Fruit fly (Drosophila melanogaster) whole organism, embryonic: ENCODE measurements around the gene dunk.

Experiments used
- CG10267 ChIP-seq: fragments of 200-800 bp; sonication (Bioruptor generic); optimal IDR thresholded peaks from 2 replicates; lab custom pipeline; 2018; ENCODE audit warnings: missing biosample characterization, mild to moderate bottlenecking, missing genetic modification characterization, moderate library complexity
- CG12769 ChIP-seq: fragments of 200-800 bp; sonication (Bioruptor generic); optimal IDR thresholded peaks from 2 replicates; lab custom pipeline; 2019; ENCODE audit warnings: missing biosample characterization, mild to moderate bottlenecking, missing genetic modification characterization, moderate library complexity
- CG15073 ChIP-seq: fragments of 200-800 bp; sonication (Bioruptor generic); optimal IDR thresholded peaks from 2 replicates; lab custom pipeline; 2016; ENCODE audit warnings: missing biosample characterization, missing genetic modification characterization
- CG15269 ChIP-seq: fragments of 200-800 bp; sonication (Bioruptor generic); optimal IDR thresholded peaks from 2 replicates; lab custom pipeline; 2018; ENCODE audit warnings: missing biosample characterization, mild to moderate bottlenecking, missing genetic modification characterization, moderate library complexity
- CG15479 ChIP-seq: fragments of 200-800 bp; sonication (Bioruptor generic); optimal IDR thresholded peaks from 3 replicates; lab custom pipeline; 2019; ENCODE audit warnings: missing biosample characterization, mild to moderate bottlenecking, missing genetic modification characterization, moderate library complexity
- CG15514 ChIP-seq: fragments of 200-800 bp; sonication (Bioruptor generic); optimal IDR thresholded peaks from 3 replicates; lab custom pipeline; 2017; ENCODE audit warnings: missing biosample characterization, missing genetic modification characterization, mild to moderate bottlenecking, moderate library complexity, missing genetic modification reagents
- CG17361 ChIP-seq: fragments of 200-800 bp; sonication (Bioruptor generic); IDR thresholded peaks from 3 replicates; pipeline ENCODE4 v1.3.6; 2022; ENCODE audit warnings: missing biosample characterization, missing genetic modification characterization
- CG17802 ChIP-seq: fragments of 200-800 bp; sonication (Bioruptor generic); optimal IDR thresholded peaks from 2 replicates; lab custom pipeline; 2018; ENCODE audit warnings: missing biosample characterization, mild to moderate bottlenecking, missing genetic modification characterization, moderate library complexity
- CG18764 ChIP-seq: fragments of 200-800 bp; sonication (Bioruptor generic); optimal IDR thresholded peaks from 3 replicates; lab custom pipeline; 2016; ENCODE audit warnings: missing biosample characterization, missing genetic modification characterization
- CG2120 ChIP-seq: fragments of 200-800 bp; sonication (Bioruptor generic); optimal IDR thresholded peaks from 3 replicates; lab custom pipeline; 2016; ENCODE audit warnings: missing biosample characterization, missing genetic modification characterization
- CG2202 ChIP-seq: fragments of 200-800 bp; sonication (Bioruptor generic); optimal IDR thresholded peaks from 2 replicates; lab custom pipeline; 2018; ENCODE audit warnings: missing biosample characterization, mild to moderate bottlenecking, missing genetic modification characterization
- CG3065 ChIP-seq: fragments of 200-800 bp; sonication (Bioruptor generic); optimal IDR thresholded peaks from 2 replicates; lab custom pipeline; 2016; ENCODE audit warnings: missing biosample characterization, missing genetic modification characterization
- CG4617 ChIP-seq: fragments of 200-800 bp; sonication (Bioruptor generic); optimal IDR thresholded peaks from 3 replicates; lab custom pipeline; 2016; ENCODE audit warnings: missing biosample characterization, missing genetic modification characterization, borderline replicate concordance
- CG7556 ChIP-seq: fragments of 200-800 bp; sonication (Bioruptor generic); optimal IDR thresholded peaks from 2 replicates; lab custom pipeline; 2017; ENCODE audit warnings: missing biosample characterization, mild to moderate bottlenecking, missing genetic modification characterization
- CG9876 ChIP-seq: fragments of 200-800 bp; sonication (Bioruptor generic); optimal IDR thresholded peaks from 2 replicates; lab custom pipeline; 2016; ENCODE audit warnings: missing biosample characterization, missing genetic modification characterization
- D ChIP-seq, 2 experiments: fragments of 200-800 bp in 1 of 2; fragments of >200 bp in 1 of 2; sonication (Bioruptor generic) in 1 of 2; optimal IDR thresholded peaks; 2 replicates in 1 of 2; 3 replicates in 1 of 2; lab custom pipeline; 2017; ENCODE audit warnings: mild to moderate bottlenecking in 1 of 2, missing biosample characterization in 1 of 2, missing genetic modification characterization in 1 of 2, missing genetic modification reagents in 1 of 2
- Doc2 ChIP-seq: fragments of 200-800 bp; sonication (Bioruptor generic); IDR thresholded peaks from 2 replicates; pipeline ENCODE4 v1.3.6; 2022; ENCODE audit warnings: missing biosample characterization, missing genetic modification characterization
- Drgx ChIP-seq: fragments of 200-800 bp; sonication (Bioruptor generic); IDR thresholded peaks from 2 replicates; pipeline ENCODE4 v1.3.6; 2022; ENCODE audit warnings: missing biosample characterization, missing genetic modification characterization
- Elba2 ChIP-seq: fragments of 200-800 bp; sonication (Bioruptor generic); optimal IDR thresholded peaks from 3 replicates; lab custom pipeline; 2016; ENCODE audit warnings: missing biosample characterization, missing genetic modification characterization
- Gug ChIP-seq: fragments of 200-800 bp; sonication (Bioruptor generic); IDR thresholded peaks from 4 replicates; pipeline ENCODE4 v1.3.6; 2022; ENCODE audit warnings: missing biosample characterization, missing genetic modification characterization
- MBD-R2 ChIP-seq: fragments of 200-800 bp; sonication (Bioruptor generic); IDR thresholded peaks from 2 replicates; pipeline ENCODE4 v1.3.6; 2022; ENCODE audit warnings: missing biosample characterization, missing genetic modification characterization
- MESR4 ChIP-seq: fragments of 200-800 bp; sonication (Bioruptor generic); optimal IDR thresholded peaks from 2 replicates; lab custom pipeline; 2018; ENCODE audit warnings: missing biosample characterization, mild to moderate bottlenecking, missing genetic modification characterization, moderate library complexity
- Meics ChIP-seq: fragments of 200-800 bp; sonication (Bioruptor generic); optimal IDR thresholded peaks from 2 replicates; lab custom pipeline; 2017; ENCODE audit warnings: missing biosample characterization, mild to moderate bottlenecking, missing genetic modification characterization
- PHDP ChIP-seq: fragments of 200-800 bp; sonication (Bioruptor generic); optimal IDR thresholded peaks from 3 replicates; lab custom pipeline; 2018; ENCODE audit warnings: missing biosample characterization, mild to moderate bottlenecking, missing genetic modification characterization, moderate library complexity
- Rfx ChIP-seq: fragments of 200-800 bp; sonication (Bioruptor generic); IDR thresholded peaks from 2 replicates; pipeline ENCODE4 v1.3.6; 2022; ENCODE audit warnings: missing biosample characterization, missing genetic modification characterization
- Stat92E ChIP-seq, 3 experiments: fragments of >200 bp in 2 of 3; fragments of 200-800 bp in 1 of 3; sonication (Bioruptor generic) in 1 of 3; optimal IDR thresholded peaks; 2 replicates each; lab custom pipeline; 2017 to 2019; ENCODE audit warnings: missing biosample characterization in 3 of 3, missing genetic modification characterization in 3 of 3, mild to moderate bottlenecking in 1 of 3, moderate library complexity in 1 of 3
- Trl ChIP-seq, 3 experiments: fragments of >200 bp in 2 of 3; fragments of 200-800 bp in 1 of 3; sonication (Bioruptor generic) in 1 of 3; optimal IDR thresholded peaks; 2 replicates in 1 of 3; 3 replicates in 2 of 3; lab custom pipeline; 2016 to 2017; ENCODE audit warnings: missing biosample characterization in 1 of 3, missing genetic modification characterization in 1 of 3
- Xrp1 ChIP-seq: fragments of 200-800 bp; sonication (Bioruptor generic); IDR thresholded peaks from 2 replicates; pipeline ENCODE4 v1.3.6; 2022; ENCODE audit warnings: missing biosample characterization, missing genetic modification characterization
- amos ChIP-seq: fragments of 200-800 bp; sonication (Bioruptor generic); IDR thresholded peaks from 2 replicates; pipeline ENCODE4 v1.3.6; 2022; ENCODE audit warnings: missing biosample characterization, missing genetic modification characterization; ENCODE audit not compliant: partially characterized antibody
- chinmo ChIP-seq: fragments of 200-800 bp; sonication (Bioruptor generic); IDR thresholded peaks from 4 replicates; pipeline ENCODE4 v1.3.6; 2022; ENCODE audit warnings: missing biosample characterization, missing genetic modification characterization; ENCODE audit not compliant: partially characterized antibody
- chn ChIP-seq: fragments of 200-800 bp; sonication (Bioruptor generic); optimal IDR thresholded peaks from 2 replicates; lab custom pipeline; 2016; ENCODE audit warnings: missing biosample characterization, missing genetic modification characterization
- crp ChIP-seq, 2 experiments: fragments of 200-800 bp; sonication (Bioruptor generic); optimal IDR thresholded peaks; 2 replicates in 1 of 2; 3 replicates in 1 of 2; lab custom pipeline; 2017; ENCODE audit warnings: missing biosample characterization in 2 of 2, missing genetic modification characterization in 2 of 2, mild to moderate bottlenecking in 1 of 2, moderate library complexity in 1 of 2
- eve ChIP-seq, 2 experiments: fragments of >200 bp; optimal IDR thresholded peaks; 2 replicates each; lab custom pipeline; 2017; ENCODE audit warnings: missing biosample characterization in 2 of 2, missing genetic modification characterization in 2 of 2
- grau ChIP-seq: fragments of 200-800 bp; optimal IDR thresholded peaks from 3 replicates; lab custom pipeline; 2019; ENCODE audit warnings: missing biosample characterization, mild to moderate bottlenecking, missing genetic modification characterization, moderate library complexity
- nerfin-2 ChIP-seq: fragments of 200-800 bp; sonication (Bioruptor generic); IDR thresholded peaks from 2 replicates; pipeline ENCODE4 v1.3.6; 2022; ENCODE audit warnings: missing biosample characterization, missing genetic modification characterization; ENCODE audit not compliant: partially characterized antibody
- org-1 ChIP-seq: fragments of 200-800 bp; sonication (Bioruptor generic); optimal IDR thresholded peaks from 2 replicates; lab custom pipeline; 2017; ENCODE audit warnings: missing biosample characterization, missing genetic modification characterization
- otp ChIP-seq: fragments of 200-800 bp; sonication (Bioruptor generic); IDR thresholded peaks from 3 replicates; pipeline ENCODE4, ENCODE4 v1.3.6; 2022; ENCODE audit warnings: missing biosample characterization, missing genetic modification characterization
- pita ChIP-seq: fragments of 200-800 bp; sonication (Bioruptor generic); optimal IDR thresholded peaks from 2 replicates; lab custom pipeline; 2017; ENCODE audit warnings: missing biosample characterization, mild to moderate bottlenecking, missing genetic modification characterization
- row ChIP-seq: fragments of 200-800 bp; sonication (Bioruptor generic); IDR thresholded peaks from 3 replicates; pipeline ENCODE4 v1.3.6; 2022; ENCODE audit warnings: missing biosample characterization, missing genetic modification characterization
- run ChIP-seq: fragments of 200-800 bp; sonication (Bioruptor generic); optimal IDR thresholded peaks from 3 replicates; lab custom pipeline; 2018; ENCODE audit warnings: missing biosample characterization, mild to moderate bottlenecking, missing genetic modification characterization
- scrt ChIP-seq: fragments of 200-800 bp; sonication (Bioruptor generic); optimal IDR thresholded peaks from 2 replicates; lab custom pipeline; 2018; ENCODE audit warnings: missing biosample characterization, mild to moderate bottlenecking, missing genetic modification characterization, moderate library complexity
- slbo ChIP-seq: fragments of 200-800 bp; sonication (Bioruptor generic); IDR thresholded peaks from 2 replicates; pipeline ENCODE4 v1.3.6; 2022; ENCODE audit warnings: missing biosample characterization, missing genetic modification characterization
- sob ChIP-seq: fragments of 200-800 bp; sonication (Bioruptor generic); IDR thresholded peaks from 2 replicates; pipeline ENCODE4 v1.3.6; 2022; ENCODE audit warnings: missing biosample characterization, missing genetic modification characterization
- stc ChIP-seq: fragments of 200-800 bp; sonication (Bioruptor generic); IDR thresholded peaks from 2 replicates; pipeline ENCODE4 v1.3.6; 2022; ENCODE audit warnings: missing biosample characterization, missing genetic modification characterization
- sug ChIP-seq: fragments of 200-800 bp; optimal IDR thresholded peaks from 2 replicates; lab custom pipeline; 2019; ENCODE audit warnings: missing biosample characterization, mild to moderate bottlenecking, missing genetic modification characterization, moderate library complexity
- tna ChIP-seq: fragments of 200-800 bp; sonication (Bioruptor generic); IDR thresholded peaks from 2 replicates; pipeline ENCODE4 v1.3.6; 2022; ENCODE audit warnings: missing biosample characterization, missing genetic modification characterization; ENCODE audit not compliant: partially characterized antibody
- trem ChIP-seq: fragments of 200-800 bp; optimal IDR thresholded peaks from 3 replicates; lab custom pipeline; 2019; ENCODE audit warnings: missing biosample characterization, mild to moderate bottlenecking, missing genetic modification characterization, moderate library complexity
- twi ChIP-seq: fragments of 200-800 bp; optimal IDR thresholded peaks from 2 replicates; lab custom pipeline; 2019; ENCODE audit warnings: missing biosample characterization, mild to moderate bottlenecking, missing genetic modification characterization, moderate library complexity
- yki ChIP-seq: fragments of >200 bp; optimal IDR thresholded peaks from 3 replicates; lab custom pipeline; 2018

The dunk gene

dm6 chr2L:22131171-22131675, 20.2 kb upstream of the dunk start, which contains the start of gene CG42748 (continued):
- TF ChIP-seq CG4617 (GFP tag; lab: Kevin White, UChicago) (no peak), Trl (optimal IDR thresholded peaks at IDR 0.05; lab: Kevin White, UChicago) (no peak), Trl (GFP tag; optimal IDR thresholded peaks at IDR 0.05; lab: Kevin White, UChicago) (no peak), Doc2 (GFP tag; lab: Robert Waterston, UW) (no peak), Xrp1 (GFP tag; lab: Robert Waterston, UW) (peak; percentile 29; the same call in 1 of the 2 replicates), Elba2 (GFP tag; lab: Kevin White, UChicago) (peak; percentile 93), CG3065 (GFP tag; lab: Kevin White, UChicago) (no peak), pita (GFP tag; lab: Kevin White, UChicago) (no peak), sob (no peak), CG15479 (peak; percentile 45), stc (GFP tag; lab: Robert Waterston, UW) (peak; percentile 18; the same call in 1 of the 2 replicates), Rfx (GFP tag; lab: Robert Waterston, UW) (no peak), trem (peak; percentile 14), slbo (GFP tag; lab: Robert Waterston, UW) (peak; percentile 54; the same call in 1 of the 2 replicates), nerfin-2 (no peak), Drgx (GFP tag; lab: Robert Waterston, UW) (no peak), CG15269 (no peak), yki (no peak), CG15514 (GFP tag; lab: Kevin White, UChicago) (peak; percentile 34), chn (no peak), row (GFP tag; lab: Robert Waterston, UW) (peak; percentile 74), eve (GFP tag; optimal IDR thresholded peaks at IDR 0.05; lab: Kevin White, UChicago) (no peak), CG9876 (GFP tag; lab: Kevin White, UChicago) (no peak), CG17802 (tag; lab: Kevin White, UChicago) (peak; percentile 94), Gug (GFP tag; lab: Robert Waterston, UW) (peak; percentile 67; the same call in 1 of the 4 replicates), crp (GFP tag; optimal IDR thresholded peaks at IDR 0.05; lab: Kevin White, UChicago) (no peak), CG7556 (GFP tag; lab: Kevin White, UChicago) (no peak), MBD-R2 (GFP tag; lab: Robert Waterston, UW) (peak; percentile 92; the same call in 1 of the 2 replicates), otp (GFP tag; lab: Robert Waterston, UW) (no peak), tna (GFP tag; lab: Robert Waterston, UW) (peak; percentile 55; the same call in 1 of the 2 replicates), MESR4 (GFP tag; lab: Kevin White, UChicago) (peak; percentile 52), scrt (GFP tag; lab: Kevin White, UChicago) (no peak), grau (tag; lab: Kevin White, UChicago) (peak; percentile 8), chinmo (GFP tag; lab: Robert Waterston, UW) (no peak), D (optimal IDR thresholded peaks at IDR 0.05; lab: Kevin White, UChicago) (no peak), D (GFP tag; optimal IDR thresholded peaks at IDR 0.05; lab: Kevin White, UChicago) (no peak), PHDP (tag; lab: Kevin White, UChicago) (no peak), org-1 (GFP tag; lab: Kevin White, UChicago) (no peak), CG2202 (no peak), CG2120 (GFP tag; lab: Kevin White, UChicago) (peak; percentile 0), CG17361 (GFP tag; lab: Robert Waterston, UW) (no peak), Stat92E (GFP tag; optimal IDR thresholded peaks at IDR 0.05; lab: Kevin White, UChicago) (no peak), Meics (GFP tag; lab: Kevin White, UChicago) (peak; percentile 13), amos (GFP tag; lab: Robert Waterston, UW) (no peak), run (tag; lab: Kevin White, UChicago) (no peak), CG10267 (tag; lab: Kevin White, UChicago) (no peak), CG12769 (no peak), twi (tag; lab: Kevin White, UChicago) (no peak), CG18764 (GFP tag; lab: Kevin White, UChicago) (peak; percentile 65), sug (tag; lab: Kevin White, UChicago) (peak; percentile 59), CG15073 (GFP tag; lab: Kevin White, UChicago) (no peak)
